Fruit fly (Drosophila melanogaster) S2 (cell line): ENCODE measurements around the gene Cul5.

Experiments
- CG8478 ChIP-seq: fragments of >200 bp; optimal IDR thresholded peaks from 2 replicates; lab custom pipeline; 2018
- CTCF ChIP-seq, 2 experiments: fragments of >200 bp; optimal IDR thresholded peaks; 2 replicates each; lab custom pipeline; 2018

dm6 chr3R:29067091-29067490 is 4.3 kb upstream of the Cul5 start:
- TF ChIP-seq CG8478 (no peak), CTCF (optimal IDR thresholded peaks at IDR 0.05; lab: Kevin White, UChicago) (no peak)
